Fruit fly (Drosophila melanogaster) whole organism, embryonic: ENCODE data around the gene AlkB.
A peak's percentile ranks its signal among the peaks of the same experiment; 100 is the strongest.

ENCODE experiments used
- Asciz ChIP-seq: fragments of 200-800 bp; sonication (Bioruptor generic); optimal IDR thresholded peaks from 2 replicates; lab custom pipeline; 2017; ENCODE audit warnings: missing biosample characterization, mild to moderate bottlenecking, missing genetic modification characterization, missing genetic modification reagents
- Atf6 ChIP-seq: fragments of 200-800 bp; sonication (Bioruptor generic); IDR thresholded peaks from 2 replicates; pipeline ENCODE4 v1.3.6; 2022; ENCODE audit warnings: missing biosample characterization, missing genetic modification characterization
- CG12219 ChIP-seq: fragments of 200-800 bp; sonication (Bioruptor generic); optimal IDR thresholded peaks from 3 replicates; lab custom pipeline; 2018; ENCODE audit warnings: missing biosample characterization, mild to moderate bottlenecking, missing genetic modification characterization
- CG12659 ChIP-seq: fragments of 200-800 bp; sonication (Bioruptor generic); optimal IDR thresholded peaks from 3 replicates; lab custom pipeline; 2017; ENCODE audit warnings: mild to moderate bottlenecking, missing biosample characterization, missing genetic modification reagents, missing genetic modification characterization
- CG13287 ChIP-seq: fragments of 200-800 bp; sonication (Bioruptor generic); IDR thresholded peaks from 2 replicates; pipeline ENCODE4 v1.3.6; 2022; ENCODE audit warnings: missing biosample characterization, missing genetic modification characterization; ENCODE audit not compliant: partially characterized antibody
- CG13775 ChIP-seq: fragments of 200-800 bp; sonication (Bioruptor generic); optimal IDR thresholded peaks from 3 replicates; lab custom pipeline; 2017; ENCODE audit warnings: missing biosample characterization, mild to moderate bottlenecking, missing genetic modification characterization
- CG14710 ChIP-seq: fragments of 200-800 bp; sonication (Bioruptor generic); optimal IDR thresholded peaks from 3 replicates; lab custom pipeline; 2019; ENCODE audit warnings: missing biosample characterization, mild to moderate bottlenecking, missing genetic modification characterization, moderate library complexity
- CG15011 ChIP-seq: fragments of 200-800 bp; sonication (Bioruptor generic); optimal IDR thresholded peaks from 3 replicates; lab custom pipeline; 2018; ENCODE audit warnings: missing biosample characterization, mild to moderate bottlenecking, missing genetic modification characterization
- CG1603 ChIP-seq: fragments of 200-800 bp; sonication (Bioruptor generic); optimal IDR thresholded peaks from 2 replicates; lab custom pipeline; 2019; ENCODE audit warnings: missing biosample characterization, mild to moderate bottlenecking, missing genetic modification characterization, moderate library complexity
- CG17829 ChIP-seq: fragments of 200-800 bp; optimal IDR thresholded peaks from 2 replicates; lab custom pipeline; 2019; ENCODE audit warnings: missing biosample characterization, mild to moderate bottlenecking, missing genetic modification characterization, moderate library complexity
- CG2116 ChIP-seq: fragments of 200-800 bp; sonication (Bioruptor generic); optimal IDR thresholded peaks from 3 replicates; lab custom pipeline; 2018; ENCODE audit warnings: missing biosample characterization, mild to moderate bottlenecking, missing genetic modification characterization
- CG2199 ChIP-seq: fragments of 200-800 bp; sonication (Bioruptor generic); IDR thresholded peaks from 3 replicates; pipeline ENCODE4 v1.3.6; 2022; ENCODE audit warnings: missing biosample characterization, missing genetic modification characterization
- CG30020 ChIP-seq: fragments of 200-800 bp; optimal IDR thresholded peaks from 2 replicates; lab custom pipeline; 2019; ENCODE audit warnings: missing biosample characterization, mild to moderate bottlenecking, missing genetic modification characterization, moderate library complexity
- CG4617 ChIP-seq: fragments of 200-800 bp; sonication (Bioruptor generic); optimal IDR thresholded peaks from 3 replicates; lab custom pipeline; 2016; ENCODE audit warnings: missing biosample characterization, missing genetic modification characterization, borderline replicate concordance
- CG6813 ChIP-seq: fragments of 200-800 bp; sonication (Bioruptor generic); optimal IDR thresholded peaks from 2 replicates; lab custom pipeline; 2017; ENCODE audit warnings: missing biosample characterization, missing genetic modification characterization, mild to moderate bottlenecking, moderate library complexity, missing genetic modification reagents
- CG7786 ChIP-seq: fragments of 200-800 bp; sonication (Bioruptor generic); optimal IDR thresholded peaks from 2 replicates; lab custom pipeline; 2016; ENCODE audit warnings: missing biosample characterization, missing genetic modification characterization
- CG9215 ChIP-seq: fragments of 200-800 bp; sonication (Bioruptor generic); IDR thresholded peaks from 2 replicates; pipeline ENCODE4 v1.3.6; 2022; ENCODE audit warnings: missing biosample characterization, missing genetic modification characterization
- CG9797 ChIP-seq: fragments of 200-800 bp; sonication (Bioruptor generic); optimal IDR thresholded peaks from 3 replicates; lab custom pipeline; 2018; ENCODE audit warnings: missing biosample characterization, mild to moderate bottlenecking, missing genetic modification characterization
- Chrac-16 ChIP-seq: fragments of 200-800 bp; sonication (Bioruptor generic); optimal IDR thresholded peaks from 3 replicates; lab custom pipeline; 2016; ENCODE audit warnings: missing biosample characterization, missing genetic modification characterization
- Doc3 ChIP-seq: fragments of 200-800 bp; sonication (Bioruptor generic); IDR thresholded peaks from 3 replicates; pipeline ENCODE4 v1.3.6; 2022; ENCODE audit warnings: missing biosample characterization, missing genetic modification characterization; ENCODE audit not compliant: partially characterized antibody
- Dref ChIP-seq: fragments of 200-800 bp; sonication (Bioruptor generic); IDR thresholded peaks from 2 replicates; pipeline ENCODE4 v1.3.6; 2022; ENCODE audit warnings: missing biosample characterization, missing genetic modification characterization
- E2f2 ChIP-seq: fragments of 200-800 bp; sonication (Bioruptor generic); IDR thresholded peaks from 2 replicates; pipeline ENCODE4 v1.3.6; 2022; ENCODE audit warnings: missing biosample characterization, missing genetic modification characterization
- Elba2 ChIP-seq: fragments of 200-800 bp; sonication (Bioruptor generic); optimal IDR thresholded peaks from 3 replicates; lab custom pipeline; 2016; ENCODE audit warnings: missing biosample characterization, missing genetic modification characterization
- Ets97D ChIP-seq: fragments of 200-800 bp; sonication (Bioruptor generic); optimal IDR thresholded peaks from 3 replicates; lab custom pipeline; 2016; ENCODE audit warnings: missing biosample characterization, missing genetic modification characterization
- Fer1 ChIP-seq: fragments of 200-800 bp; sonication (Bioruptor generic); optimal IDR thresholded peaks from 2 replicates; lab custom pipeline; 2017; ENCODE audit warnings: missing biosample characterization, mild to moderate bottlenecking, missing genetic modification characterization
- HLH4C ChIP-seq: fragments of 200-800 bp; sonication (Bioruptor generic); IDR thresholded peaks from 3 replicates; pipeline ENCODE4 v1.3.6; 2022; ENCODE audit warnings: missing biosample characterization, missing genetic modification characterization; ENCODE audit not compliant: partially characterized antibody
- Lhr ChIP-seq: fragments of 200-800 bp; sonication (Bioruptor generic); optimal IDR thresholded peaks from 3 replicates; lab custom pipeline; 2017; ENCODE audit warnings: mild to moderate bottlenecking, missing biosample characterization, missing genetic modification reagents, missing genetic modification characterization
- MBD-R2 ChIP-seq: fragments of 200-800 bp; sonication (Bioruptor generic); IDR thresholded peaks from 2 replicates; pipeline ENCODE4 v1.3.6; 2022; ENCODE audit warnings: missing biosample characterization, missing genetic modification characterization
- MESR4 ChIP-seq: fragments of 200-800 bp; sonication (Bioruptor generic); optimal IDR thresholded peaks from 2 replicates; lab custom pipeline; 2018; ENCODE audit warnings: missing biosample characterization, mild to moderate bottlenecking, missing genetic modification characterization, moderate library complexity
- Myb ChIP-seq: fragments of 200-800 bp; sonication (Bioruptor generic); optimal IDR thresholded peaks from 2 replicates; lab custom pipeline; 2016; ENCODE audit warnings: missing biosample characterization, missing genetic modification characterization
- PHDP ChIP-seq: fragments of 200-800 bp; sonication (Bioruptor generic); optimal IDR thresholded peaks from 3 replicates; lab custom pipeline; 2018; ENCODE audit warnings: missing biosample characterization, mild to moderate bottlenecking, missing genetic modification characterization, moderate library complexity
- Pdp1 ChIP-seq, 2 experiments: fragments of 200-800 bp; sonication (Bioruptor generic); optimal IDR thresholded peaks; 3 replicates each; lab custom pipeline; 2016; ENCODE audit warnings: missing biosample characterization in 2 of 2, missing genetic modification characterization in 2 of 2, mild to moderate bottlenecking in 1 of 2, moderate library complexity in 1 of 2
- Scr ChIP-seq: fragments of 200-800 bp; sonication (Bioruptor generic); IDR thresholded peaks from 2 replicates; pipeline ENCODE4 v1.3.6; 2022; ENCODE audit warnings: missing biosample characterization, missing genetic modification characterization; ENCODE audit not compliant: partially characterized antibody
- Sox100B ChIP-seq: fragments of 200-800 bp; sonication (Bioruptor generic); optimal IDR thresholded peaks from 3 replicates; lab custom pipeline; 2018; ENCODE audit warnings: missing biosample characterization, mild to moderate bottlenecking, missing genetic modification characterization
- Sry-δ ChIP-seq: fragments of 200-800 bp; sonication (Bioruptor generic); optimal IDR thresholded peaks from 2 replicates; lab custom pipeline; 2016; ENCODE audit warnings: missing biosample characterization, missing genetic modification characterization
- Ssrp ChIP-seq: fragments of 200-800 bp; sonication (Bioruptor generic); optimal IDR thresholded peaks from 2 replicates; lab custom pipeline; 2018; ENCODE audit warnings: missing biosample characterization, mild to moderate bottlenecking, missing genetic modification characterization, moderate library complexity
- YL-1 ChIP-seq: fragments of 200-800 bp; sonication (Bioruptor generic); optimal IDR thresholded peaks from 3 replicates; lab custom pipeline; 2017; ENCODE audit warnings: missing biosample characterization, mild to moderate bottlenecking, missing genetic modification characterization
- crp ChIP-seq, 2 experiments: fragments of 200-800 bp; sonication (Bioruptor generic); optimal IDR thresholded peaks; 2 replicates in 1 of 2; 3 replicates in 1 of 2; lab custom pipeline; 2017; ENCODE audit warnings: missing biosample characterization in 2 of 2, missing genetic modification characterization in 2 of 2, mild to moderate bottlenecking in 1 of 2, moderate library complexity in 1 of 2
- dati ChIP-seq: fragments of 200-800 bp; sonication (Bioruptor generic); IDR thresholded peaks from 2 replicates; pipeline ENCODE4 v1.3.6; 2022; ENCODE audit warnings: missing biosample characterization, missing genetic modification characterization
- dm ChIP-seq: fragments of 200-800 bp; sonication (Bioruptor generic); optimal IDR thresholded peaks from 3 replicates; lab custom pipeline; 2016; ENCODE audit warnings: missing biosample characterization, missing genetic modification characterization
- gfzf ChIP-seq: fragments of 200-800 bp; sonication (Bioruptor generic); optimal IDR thresholded peaks from 2 replicates; lab custom pipeline; 2016; ENCODE audit warnings: missing biosample characterization, mild to moderate bottlenecking, missing genetic modification characterization, moderate library complexity
- ham ChIP-seq: fragments of 200-800 bp; sonication (Bioruptor generic); IDR thresholded peaks from 2 replicates; pipeline ENCODE4 v1.3.6; 2022; ENCODE audit warnings: missing biosample characterization, missing genetic modification characterization
- hbn ChIP-seq: fragments of 200-800 bp; sonication (Bioruptor generic); IDR thresholded peaks from 2 replicates; pipeline ENCODE4 v1.3.6; 2022; ENCODE audit warnings: missing biosample characterization, missing genetic modification characterization; ENCODE audit not compliant: partially characterized antibody
- nmo ChIP-seq: fragments of 200-800 bp; sonication (Bioruptor generic); optimal IDR thresholded peaks from 2 replicates; lab custom pipeline; 2018; ENCODE audit warnings: missing biosample characterization, mild to moderate bottlenecking, missing genetic modification characterization, moderate library complexity
- pzg ChIP-seq: fragments of 200-800 bp; sonication (Bioruptor generic); optimal IDR thresholded peaks from 3 replicates; lab custom pipeline; 2018; ENCODE audit warnings: missing biosample characterization, mild to moderate bottlenecking, missing genetic modification characterization, moderate library complexity
- sob ChIP-seq: fragments of 200-800 bp; sonication (Bioruptor generic); IDR thresholded peaks from 2 replicates; pipeline ENCODE4 v1.3.6; 2022; ENCODE audit warnings: missing biosample characterization, missing genetic modification characterization
- stwl ChIP-seq: fragments of 200-800 bp; sonication (Bioruptor generic); optimal IDR thresholded peaks from 3 replicates; lab custom pipeline; 2018; ENCODE audit warnings: missing biosample characterization, mild to moderate bottlenecking, missing genetic modification characterization, moderate library complexity
- vnd ChIP-seq: fragments of 200-800 bp; sonication (Bioruptor generic); IDR thresholded peaks from 3 replicates; pipeline ENCODE4 v1.3.6; 2022; ENCODE audit warnings: missing biosample characterization, missing genetic modification characterization; ENCODE audit not compliant: partially characterized antibody
- wek ChIP-seq: fragments of 200-800 bp; sonication (Bioruptor generic); optimal IDR thresholded peaks from 3 replicates; lab custom pipeline; 2018; ENCODE audit warnings: missing biosample characterization, mild to moderate bottlenecking, missing genetic modification characterization, moderate library complexity

AlkB gene

DNA sequence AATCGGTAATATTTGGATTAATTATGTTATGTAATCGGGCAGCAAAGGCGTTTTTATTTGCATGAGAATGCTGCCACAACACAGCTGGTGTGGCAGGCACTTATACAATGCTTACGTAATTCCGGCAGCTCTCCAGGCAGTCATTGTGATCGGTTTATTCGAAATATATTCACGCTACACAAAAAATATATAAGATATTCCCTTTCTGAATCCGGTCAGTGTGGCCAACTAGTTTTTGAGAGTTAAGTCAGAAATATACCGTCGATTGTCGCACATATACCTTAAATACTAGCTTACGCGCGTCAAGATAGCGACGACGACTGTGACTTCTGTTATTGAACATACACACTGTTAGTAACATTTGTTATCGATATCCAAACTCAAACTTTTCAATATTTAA lies 10.3 kb downstream of the AlkB start, which contains the start of gene sun:
TSS of gene sun (minus strand) at position 238 of the 400 bp plus-strand sequence.
- TF ChIP-seq Fer1 (GFP tag; lab: Kevin White, UChicago), result no peak
- peak; percentile 79 for TF ChIP-seq pzg
- TF ChIP-seq Asciz (GFP tag; lab: Kevin White, UChicago), result no peak
- TF ChIP-seq stwl (tag; lab: Kevin White, UChicago), result peak; percentile 56
- TF ChIP-seq Dref (GFP tag; lab: Robert Waterston, UW), result peak; percentile 60
- TF ChIP-seq Atf6 (GFP tag; lab: Robert Waterston, UW), result 0 out of 2 replicates have a peak, but pooled peaks have one; percentile 24
- TF ChIP-seq vnd (GFP tag; lab: Robert Waterston, UW), result no peak
- TF ChIP-seq CG7786 (GFP tag; lab: Kevin White, UChicago), result no peak
- TF ChIP-seq crp (GFP tag; optimal IDR thresholded peaks at IDR 0.05; lab: Kevin White, UChicago), result peak in 1 of 2 experiments; percentile 50
- peak; percentile 20; the same call in 1 of the 2 replicates for TF ChIP-seq Scr (GFP tag; lab: Robert Waterston, UW)
- no peak for TF ChIP-seq PHDP (tag; lab: Kevin White, UChicago)
- TF ChIP-seq CG2199 (GFP tag; lab: Robert Waterston, UW), result no peak
- peak; percentile 55 for TF ChIP-seq CG4617 (GFP tag; lab: Kevin White, UChicago)
- TF ChIP-seq YL-1 (GFP tag; lab: Kevin White, UChicago), result peak; percentile 73
- 0 out of 3 replicates have a peak, but pooled peaks have one; percentile 37 for TF ChIP-seq Doc3 (GFP tag; lab: Robert Waterston, UW)
- peak; percentile 23 for TF ChIP-seq CG14710
- TF ChIP-seq Chrac-16, result no peak
- peak; percentile 3 for TF ChIP-seq nmo
- 0 out of 2 replicates have a peak, but pooled peaks have one; percentile 38 for TF ChIP-seq E2f2 (GFP tag; lab: Robert Waterston, UW)
- no peak for TF ChIP-seq CG15011
- TF ChIP-seq MBD-R2 (GFP tag; lab: Robert Waterston, UW), result peak; percentile 37; the same call in 1 of the 2 replicates
- peak; percentile 10 for TF ChIP-seq Lhr (GFP tag; lab: Kevin White, UChicago)
- TF ChIP-seq CG30020 (tag; lab: Kevin White, UChicago), result peak; percentile 82
- no peak for TF ChIP-seq Ssrp (tag; lab: Kevin White, UChicago)
- no peak for TF ChIP-seq sob
- TF ChIP-seq gfzf (GFP tag; lab: Kevin White, UChicago), result peak; percentile 78
- peak; percentile 69 for TF ChIP-seq CG9797 (GFP tag; lab: Kevin White, UChicago)
- no peak for TF ChIP-seq dm
- peak; percentile 20 for TF ChIP-seq CG2116 (GFP tag; lab: Kevin White, UChicago)
- peak; percentile 40 for TF ChIP-seq Myb
- no peak; the same call in 1 of the 2 replicates for TF ChIP-seq hbn (GFP tag; lab: Robert Waterston, UW)
- peak in 1 of 2 experiments; percentile 99 for TF ChIP-seq Pdp1 (GFP tag; optimal IDR thresholded peaks at IDR 0.05; lab: Kevin White, UChicago)
- no peak for TF ChIP-seq CG9215
- TF ChIP-seq HLH4C (GFP tag; lab: Robert Waterston, UW), result 0 out of 3 replicates have a peak, but pooled peaks have one; percentile 32
- no peak for TF ChIP-seq Elba2 (GFP tag; lab: Kevin White, UChicago)
- no peak for TF ChIP-seq Sox100B (GFP tag; lab: Kevin White, UChicago)
- peak; percentile 67 for TF ChIP-seq Ets97D
- peak; percentile 18 for TF ChIP-seq CG17829
- TF ChIP-seq CG12659 (GFP tag; lab: Kevin White, UChicago), result peak; percentile 65
- TF ChIP-seq CG1603 (tag; lab: Kevin White, UChicago), result peak; percentile 99
- peak; percentile 87 for TF ChIP-seq MESR4 (GFP tag; lab: Kevin White, UChicago)
- TF ChIP-seq CG13775 (GFP tag; lab: Kevin White, UChicago), result no peak
- TF ChIP-seq dati, result no peak
- peak; percentile 29 for TF ChIP-seq Sry-δ
- no peak for TF ChIP-seq CG12219 (GFP tag; lab: Kevin White, UChicago)
- no peak for TF ChIP-seq wek
- peak; percentile 46; the same call in 1 of the 2 replicates for TF ChIP-seq CG13287 (GFP tag; lab: Robert Waterston, UW)
- no peak for TF ChIP-seq ham (GFP tag; lab: Robert Waterston, UW)
- TF ChIP-seq CG6813 (GFP tag; lab: Kevin White, UChicago), result no peak
